Worm (Caenorhabditis elegans) whole organism, late embryonic: Measurements from ENCODE around the gene Y38H6A.5.

Source experiments
- K09A11.1 ChIP-seq: sonication (generic microtip); optimal IDR thresholded peaks from 2 replicates; lab custom pipeline; 2017; ENCODE audit warnings: antibody characterized with exemption, mild to moderate bottlenecking, missing genetic modification characterization, missing compliant biosample characterization; ENCODE audit not compliant: insufficient read depth
- ceh-18 ChIP-seq: sonication (generic microtip); optimal IDR thresholded peaks from 2 replicates; lab custom pipeline; 2016; ENCODE audit warnings: missing genetic modification characterization, missing compliant biosample characterization
- elt-2 ChIP-seq: sonication (generic microtip); optimal IDR thresholded peaks from 2 replicates; lab custom pipeline; 2016; ENCODE audit warnings: missing genetic modification reagents, missing genetic modification characterization, missing compliant biosample characterization
- zip-5 ChIP-seq: sonication (generic microtip); optimal IDR thresholded peaks from 2 replicates; lab custom pipeline; 2016; ENCODE audit warnings: missing genetic modification characterization, missing compliant biosample characterization

DNA sequence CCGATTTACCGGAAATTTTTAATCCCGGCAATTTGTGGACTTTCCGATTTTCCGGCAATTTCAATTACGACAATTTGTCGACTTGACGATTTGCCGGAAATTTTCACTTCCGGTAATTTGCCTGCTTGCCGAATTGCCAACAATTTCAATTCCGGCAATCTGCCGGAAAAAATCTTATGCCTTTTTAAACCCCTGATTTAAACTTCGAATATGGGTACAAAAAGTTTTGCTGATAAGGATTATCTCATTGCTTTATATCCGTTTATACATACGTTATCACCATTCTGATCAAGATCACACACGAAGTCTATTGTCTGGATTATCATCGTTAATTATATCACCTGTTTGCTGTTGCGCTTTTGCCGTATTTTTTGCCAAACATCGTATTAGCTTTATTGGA, 21.3 kb upstream of the Y38H6A.5 start, which contains the start of gene grd-11:
- TF ChIP-seq K09A11.1 (tag; lab: Kevin White, UChicago), result no peak
- TF ChIP-seq zip-5 (tag; lab: Kevin White, UChicago), result no peak
- no peak for TF ChIP-seq ceh-18
- TF ChIP-seq elt-2 (tag; lab: Kevin White, UChicago), result no peak
